Worm (Caenorhabditis elegans): ENCODE results near the gene T05A7.12.

DNA sequence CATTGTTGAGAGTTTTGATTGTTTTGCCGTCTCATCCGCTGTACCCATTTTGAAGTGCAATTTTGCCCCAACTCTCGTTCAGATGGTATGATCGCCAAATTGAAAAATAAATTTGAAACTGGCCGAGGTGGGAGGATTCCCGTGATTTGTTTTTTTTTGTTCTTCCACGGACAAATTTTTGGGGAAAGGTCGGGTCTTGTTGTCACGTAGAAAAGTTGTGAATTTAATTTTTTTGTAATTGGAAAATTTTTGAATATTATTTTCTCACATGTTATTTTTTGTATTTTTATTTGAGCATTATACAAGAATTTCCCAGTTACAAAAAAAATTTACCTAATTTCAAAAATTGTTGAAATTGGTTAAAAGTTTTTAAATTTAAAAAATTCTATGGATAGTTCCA lies 8.6 kb upstream of the T05A7.12 start, which contains the start of gene T05A7.6:
- no peak for TF ChIP-seq dmd-4 (tag; optimal IDR thresholded peaks at IDR 0.05; ENCODE audit: borderline replicate concordance)
- TF ChIP-seq ets-4 (tag; optimal IDR thresholded peaks at IDR 0.05) = no peak
- TF ChIP-seq ceh-30 (tag; optimal IDR thresholded peaks at IDR 0.05) = no peak
- TF ChIP-seq rnt-1 (tag; optimal IDR thresholded peaks at IDR 0.05) = no peak
- no peak for TF ChIP-seq tbx-2 (tag; optimal IDR thresholded peaks at IDR 0.05)
- TF ChIP-seq pha-2 (tag; optimal IDR thresholded peaks at IDR 0.05) = no peak
- TF ChIP-seq F13H6.1 (tag; optimal IDR thresholded peaks at IDR 0.05) = no peak
- TF ChIP-seq che-1 (tag; optimal IDR thresholded peaks at IDR 0.05) = no peak
- no peak for TF ChIP-seq pqm-1 (tag; optimal IDR thresholded peaks at IDR 0.05)
- no peak for TF ChIP-seq elt-2 (tag; optimal IDR thresholded peaks at IDR 0.05)

Data from whole organism, late embryonic.